Worm (Caenorhabditis elegans) whole organism, L2 larva: ENCODE results near the gene nrde-4.

Experiments used
- ama-1 ChIP-seq: fragments of 150-350 bp; optimal IDR thresholded peaks from 2 replicates; lab custom pipeline; 2018; ENCODE audit warnings: inconsistent platforms
- mdl-1 ChIP-seq, 2 experiments: fragments of 150-350 bp in 1 of 2; sonication (generic microtip) in 1 of 2; optimal IDR thresholded peaks; 2 replicates each; lab custom pipeline; 2017; ENCODE audit warnings: missing biosample characterization in 2 of 2, missing genetic modification characterization in 2 of 2

- TF ChIP-seq ama-1 (lab: Kevin White, UChicago) (no peak), mdl-1 (tag; optimal IDR thresholded peaks at IDR 0.05; lab: Kevin White, UChicago) (no peak)
These were observed 46.0 kb downstream of the nrde-4 start for ce11 chrIV:7608111-7608510.
